Worm (Caenorhabditis elegans) whole organism, late embryonic: ENCODE measurements around the gene F21C10.5.

Source experiments
- C38D4.7 ChIP-seq: fragments of 200-800 bp; sonication (Bioruptor generic); optimal IDR thresholded peaks from 2 replicates; lab custom pipeline; 2018; ENCODE audit warnings: mild to moderate bottlenecking, missing genetic modification characterization, moderate library complexity, missing compliant biosample characterization
- ahr-1 ChIP-seq: sonication (generic microtip); optimal IDR thresholded peaks from 2 replicates; lab custom pipeline; 2016; ENCODE audit warnings: missing genetic modification characterization, missing compliant biosample characterization
- ceh-19 ChIP-seq: fragments of 200-800 bp; sonication (Bioruptor generic); optimal IDR thresholded peaks from 2 replicates; lab custom pipeline; 2018; ENCODE audit warnings: mild to moderate bottlenecking, missing genetic modification characterization, missing compliant biosample characterization
- ceh-34 ChIP-seq: sonication (generic microtip); optimal IDR thresholded peaks from 2 replicates; lab custom pipeline; 2016; ENCODE audit warnings: mild to moderate bottlenecking, missing genetic modification characterization, missing compliant biosample characterization
- ceh-45 ChIP-seq: fragments of 200-800 bp; sonication (Bioruptor generic); IDR thresholded peaks from 2 replicates; pipeline ENCODE4 v1.3.6; 2022; ENCODE audit warnings: missing genetic modification reagents, missing genetic modification characterization, missing compliant biosample characterization
- elt-4 ChIP-seq: sonication (generic microtip); optimal IDR thresholded peaks from 2 replicates; lab custom pipeline; 2016; ENCODE audit warnings: missing genetic modification characterization, missing compliant biosample characterization
- ets-4 ChIP-seq: sonication (generic microtip); optimal IDR thresholded peaks from 2 replicates; lab custom pipeline; 2016; ENCODE audit warnings: missing genetic modification characterization, missing compliant biosample characterization
- fax-1 ChIP-seq: sonication (generic microtip); optimal IDR thresholded peaks from 2 replicates; lab custom pipeline; 2016; ENCODE audit warnings: missing genotype, missing genetic modification characterization, missing compliant biosample characterization
- fkh-6 ChIP-seq: sonication (generic microtip); optimal IDR thresholded peaks from 2 replicates; lab custom pipeline; 2016; ENCODE audit warnings: missing genetic modification characterization, missing compliant biosample characterization
- hlh-13 ChIP-seq: fragments of 200-800 bp; sonication (Bioruptor generic); optimal IDR thresholded peaks from 2 replicates; lab custom pipeline; 2018; ENCODE audit warnings: mild to moderate bottlenecking, missing genetic modification characterization, missing compliant biosample characterization
- hlh-8 ChIP-seq: sonication (generic microtip); optimal IDR thresholded peaks from 2 replicates; lab custom pipeline; 2016; ENCODE audit warnings: missing genotype, missing genetic modification characterization, missing compliant biosample characterization
- lin-11 ChIP-seq: fragments of 200-800 bp; sonication (Bioruptor generic); optimal IDR thresholded peaks from 2 replicates; lab custom pipeline; 2018; ENCODE audit warnings: mild to moderate bottlenecking, missing genetic modification characterization, missing compliant biosample characterization
- mec-3 ChIP-seq: sonication (generic microtip); optimal IDR thresholded peaks from 2 replicates; lab custom pipeline; 2016; ENCODE audit warnings: borderline replicate concordance, missing genetic modification characterization, missing compliant biosample characterization
- npax-4 ChIP-seq: sonication (generic microtip); optimal IDR thresholded peaks from 2 replicates; lab custom pipeline; 2016; ENCODE audit warnings: missing genetic modification characterization, missing compliant biosample characterization
- pax-1 ChIP-seq: fragments of 150-350 bp; optimal IDR thresholded peaks from 2 replicates; lab custom pipeline; 2014; ENCODE audit warnings: missing biosample characterization, missing genetic modification characterization
- pqm-1 ChIP-seq: sonication (generic microtip); optimal IDR thresholded peaks from 2 replicates; lab custom pipeline; 2016; ENCODE audit warnings: missing genetic modification characterization, missing compliant biosample characterization
- rnt-1 ChIP-seq: sonication (generic microtip); optimal IDR thresholded peaks from 2 replicates; lab custom pipeline; 2016; ENCODE audit warnings: missing genetic modification characterization, missing compliant biosample characterization
- sdc-2 ChIP-seq: sonication (generic microtip); optimal IDR thresholded peaks from 2 replicates; lab custom pipeline; 2016; ENCODE audit warnings: missing genotype, missing genetic modification characterization, missing compliant biosample characterization
- sox-2 ChIP-seq: fragments of 200-800 bp; sonication (Bioruptor generic); IDR thresholded peaks from 2 replicates; pipeline ENCODE4 v1.3.6; 2022; ENCODE audit warnings: missing genetic modification reagents, missing genetic modification characterization, missing compliant biosample characterization
- sox-4 ChIP-seq: sonication (generic microtip); optimal IDR thresholded peaks from 2 replicates; lab custom pipeline; 2017; ENCODE audit warnings: mild to moderate bottlenecking, missing genetic modification characterization, inconsistent platforms, missing compliant biosample characterization
- syd-9 ChIP-seq: sonication (generic microtip); optimal IDR thresholded peaks from 2 replicates; lab custom pipeline; 2016; ENCODE audit warnings: mild to moderate bottlenecking, missing genetic modification characterization, moderate library complexity, missing compliant biosample characterization
- tbx-2 ChIP-seq: sonication (generic microtip); optimal IDR thresholded peaks from 2 replicates; lab custom pipeline; 2016; ENCODE audit warnings: missing genetic modification characterization, missing compliant biosample characterization
- tbx-7 ChIP-seq: sonication (generic microtip); optimal IDR thresholded peaks from 2 replicates; lab custom pipeline; 2016; ENCODE audit warnings: missing genotype, missing genetic modification characterization, missing compliant biosample characterization
- ttx-3 ChIP-seq: sonication (generic microtip); optimal IDR thresholded peaks from 2 replicates; lab custom pipeline; 2016; ENCODE audit warnings: missing genetic modification reagents, missing genetic modification characterization, missing compliant biosample characterization
- unc-42 ChIP-seq: sonication (generic microtip); optimal IDR thresholded peaks from 2 replicates; lab custom pipeline; 2016; ENCODE audit warnings: missing genotype, missing genetic modification characterization, missing compliant biosample characterization
- unc-86 ChIP-seq: sonication (generic microtip); optimal IDR thresholded peaks from 2 replicates; lab custom pipeline; 2016; ENCODE audit warnings: missing genetic modification characterization, missing compliant biosample characterization
- ztf-16 ChIP-seq: sonication (generic microtip); optimal IDR thresholded peaks from 2 replicates; lab custom pipeline; 2017; ENCODE audit warnings: missing genetic modification characterization, missing compliant biosample characterization

F21C10.5 gene

DNA sequence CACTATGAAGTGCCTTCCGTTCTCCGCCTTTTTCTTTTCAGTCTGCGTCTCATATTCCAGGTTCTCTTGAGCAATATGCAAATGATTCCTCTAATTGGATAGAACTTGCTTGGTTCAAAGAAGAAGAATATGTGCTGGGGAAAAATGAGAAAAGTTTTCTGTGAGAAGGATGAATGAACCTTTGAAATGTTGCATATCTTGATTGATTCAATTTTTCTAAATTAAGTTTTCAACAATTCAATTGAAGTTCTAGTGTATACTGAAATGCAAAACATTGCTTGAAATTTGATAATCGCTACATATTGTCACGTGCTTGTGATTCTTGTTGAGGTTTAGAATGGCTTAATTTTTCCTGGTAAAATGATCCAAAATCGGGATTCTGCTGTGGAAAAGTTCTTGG lies 32.2 kb downstream of the F21C10.5 start:
- TF ChIP-seq unc-86 (tag; lab: Kevin White, UChicago): no peak
- peak; percentile 93 for TF ChIP-seq unc-42

ce11 chrV:9160224-9160886 lies 34.9 kb downstream of the F21C10.5 start, which contains the start of gene col-144:
col-144 (minus strand) TSS chrV:9160642.
- TF ChIP-seq sox-2 (GFP tag; lab: Robert Waterston, UW) (no peak), sdc-2 (tag; lab: Kevin White, UChicago) (no peak), hlh-8 (tag; lab: Kevin White, UChicago) (no peak), syd-9 (no peak), elt-4 (tag; lab: Kevin White, UChicago) (no peak)

DNA sequence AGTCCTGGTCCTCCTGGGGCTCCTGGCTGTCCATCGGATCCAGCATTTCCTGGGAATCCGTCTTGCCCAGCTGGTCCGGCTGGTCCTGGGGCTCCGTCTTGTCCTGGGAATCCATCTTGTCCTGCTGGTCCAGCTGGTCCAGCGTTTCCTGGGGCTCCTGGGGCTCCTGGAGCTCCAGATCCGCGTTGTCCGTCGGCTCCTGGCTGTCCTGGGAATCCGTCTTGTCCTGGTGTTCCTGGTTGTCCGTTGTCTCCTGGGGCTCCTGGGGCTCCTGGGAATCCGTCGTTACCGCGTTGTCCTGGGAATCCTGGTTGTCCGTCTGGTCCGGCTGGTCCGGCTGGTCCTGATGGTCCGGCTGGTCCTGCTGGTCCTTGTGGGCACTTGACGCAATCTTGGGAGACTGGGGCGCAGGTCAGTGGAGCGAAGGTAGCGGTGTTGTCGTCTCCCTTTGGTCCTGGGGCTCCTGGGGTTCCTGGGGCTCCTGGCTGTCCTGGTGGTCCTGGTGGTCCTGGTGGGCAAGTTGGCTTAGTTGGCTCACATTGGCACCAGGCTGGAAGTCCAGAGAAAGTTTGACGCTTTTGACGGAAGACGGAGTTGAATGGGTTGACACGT lies 36.8 kb downstream of the F21C10.5 start:
- TF ChIP-seq lin-11 (tag; lab: Kevin White, UChicago) (no peak), unc-86 (tag; lab: Kevin White, UChicago) (no peak), ceh-19 (GFP tag; lab: Kevin White, UChicago) (no peak), ets-4 (tag; lab: Kevin White, UChicago) (no peak), tbx-2 (tag; lab: Kevin White, UChicago) (no peak)

ce11 chrV:9162955-9163468 lies 37.6 kb downstream of the F21C10.5 start, which contains the start of gene col-145:
col-145 (minus strand) TSS chrV:9163005.
- no peak for TF ChIP-seq hlh-13 (GFP tag; lab: Kevin White, UChicago)

ce11 chrV:9163897-9164296 lies 38.5 kb downstream of the F21C10.5 start:
- TF ChIP-seq ceh-34 (tag; lab: Kevin White, UChicago): no peak
- TF ChIP-seq fkh-6 (tag; lab: Kevin White, UChicago): no peak
- no peak for TF ChIP-seq rnt-1 (tag; lab: Kevin White, UChicago)
- TF ChIP-seq npax-4 (tag; lab: Kevin White, UChicago): no peak
- no peak for TF ChIP-seq sox-4 (tag; lab: Kevin White, UChicago)
- no peak for TF ChIP-seq pax-1 (tag; lab: Kevin White, UChicago)
- TF ChIP-seq ztf-16 (tag; lab: Kevin White, UChicago): no peak
- TF ChIP-seq ttx-3 (tag; lab: Kevin White, UChicago): no peak
- TF ChIP-seq fax-1 (tag; lab: Kevin White, UChicago): no peak
- no peak for TF ChIP-seq mec-3 (tag; lab: Kevin White, UChicago)
- no peak for TF ChIP-seq tbx-7 (tag; lab: Kevin White, UChicago)
- no peak for TF ChIP-seq C38D4.7 (GFP tag; lab: Kevin White, UChicago)

DNA sequence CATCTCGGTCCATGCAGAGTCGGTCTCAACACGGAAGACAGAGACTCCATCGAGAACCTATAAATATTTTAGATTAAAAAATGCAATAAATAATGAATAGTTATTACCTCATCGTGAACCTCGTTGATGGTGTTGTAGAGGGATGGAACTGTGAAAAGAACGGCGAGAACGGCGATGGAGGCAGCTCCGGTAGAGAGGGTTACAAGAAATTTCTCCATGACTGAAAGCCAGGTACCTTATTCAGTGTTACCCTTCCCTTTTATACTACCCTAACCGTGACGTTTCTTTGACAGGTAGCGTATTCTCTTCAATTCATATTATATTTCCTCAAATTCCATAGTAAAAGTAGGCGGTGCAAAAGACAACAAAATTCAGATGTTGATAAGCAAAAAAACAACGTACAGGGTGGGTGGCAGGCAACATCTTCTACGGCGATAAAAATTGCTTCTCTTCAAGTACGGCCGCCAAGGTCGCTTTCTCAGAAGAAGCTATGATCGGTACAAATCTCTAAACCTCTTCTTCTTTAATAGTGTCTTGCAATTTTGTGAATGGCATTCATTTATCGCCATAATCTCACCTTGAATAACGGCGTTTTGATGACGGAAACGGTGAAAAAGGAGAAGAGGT lies 39.7 kb downstream of the F21C10.5 start, which contains the start of gene col-10:
Gene col-10, minus strand, starts transcription at position 235 of the 627 bp plus-strand sequence.
- no peak for TF ChIP-seq ceh-45
- TF ChIP-seq ahr-1 (tag; lab: Kevin White, UChicago): no peak
- TF ChIP-seq pqm-1 (tag; lab: Kevin White, UChicago): no peak
- no peak for TF ChIP-seq ztf-16 (tag; lab: Kevin White, UChicago)
- TF ChIP-seq, all 69 proteins: peak for 0
